Fruit fly (Drosophila melanogaster) whole organism, embryonic: Measurements from ENCODE around the gene Adgf-C.

Source experiments
- B-H2 ChIP-seq: fragments of 200-800 bp; sonication (Bioruptor generic); optimal IDR thresholded peaks from 2 replicates; lab custom pipeline; 2018; ENCODE audit warnings: missing biosample characterization, mild to moderate bottlenecking, missing genetic modification characterization
- Blimp-1 ChIP-seq: fragments of 200-800 bp; sonication (Bioruptor generic); optimal IDR thresholded peaks from 3 replicates; lab custom pipeline; 2018; ENCODE audit warnings: missing biosample characterization, missing genetic modification characterization, mild to moderate bottlenecking, moderate library complexity, missing genetic modification reagents
- CG10979 ChIP-seq: fragments of 200-800 bp; sonication (Bioruptor generic); optimal IDR thresholded peaks from 2 replicates; lab custom pipeline; 2018; ENCODE audit warnings: missing biosample characterization, mild to moderate bottlenecking, missing genetic modification characterization, moderate library complexity
- CG11085 ChIP-seq: fragments of 200-800 bp; sonication (Bioruptor generic); IDR thresholded peaks from 2 replicates; pipeline ENCODE4 v1.3.6; 2022; ENCODE audit warnings: missing biosample characterization, missing genetic modification characterization
- CG12236 ChIP-seq: fragments of 200-800 bp; sonication (Bioruptor generic); optimal IDR thresholded peaks from 2 replicates; lab custom pipeline; 2016; ENCODE audit warnings: missing biosample characterization, missing genetic modification characterization
- CG12299 ChIP-seq: fragments of 200-800 bp; sonication (Bioruptor generic); optimal IDR thresholded peaks from 2 replicates; lab custom pipeline; 2018; ENCODE audit warnings: missing biosample characterization, mild to moderate bottlenecking, missing genetic modification characterization
- CG13296 ChIP-seq: fragments of 200-800 bp; sonication (Bioruptor generic); optimal IDR thresholded peaks from 3 replicates; lab custom pipeline; 2018; ENCODE audit warnings: missing biosample characterization, mild to moderate bottlenecking, missing genetic modification characterization
- CG14667 ChIP-seq: fragments of 200-800 bp; sonication (Bioruptor generic); IDR thresholded peaks from 2 replicates; pipeline ENCODE4 v1.3.6; 2022; ENCODE audit warnings: missing biosample characterization, missing genetic modification characterization
- CG15514 ChIP-seq: fragments of 200-800 bp; sonication (Bioruptor generic); optimal IDR thresholded peaks from 3 replicates; lab custom pipeline; 2017; ENCODE audit warnings: missing biosample characterization, missing genetic modification characterization, mild to moderate bottlenecking, moderate library complexity, missing genetic modification reagents
- CG17385 ChIP-seq: fragments of 200-800 bp; sonication (Bioruptor generic); optimal IDR thresholded peaks from 3 replicates; lab custom pipeline; 2018; ENCODE audit warnings: missing biosample characterization, mild to moderate bottlenecking, missing genetic modification characterization
- CG17568 ChIP-seq: fragments of 200-800 bp; sonication (Bioruptor generic); optimal IDR thresholded peaks from 2 replicates; lab custom pipeline; 2018; ENCODE audit warnings: missing biosample characterization, mild to moderate bottlenecking, missing genetic modification characterization, moderate library complexity
- CG1792 ChIP-seq: fragments of 200-800 bp; sonication (Bioruptor generic); optimal IDR thresholded peaks from 2 replicates; lab custom pipeline; 2016; ENCODE audit warnings: missing biosample characterization, missing genetic modification characterization
- CG18262 ChIP-seq: fragments of 200-800 bp; optimal IDR thresholded peaks from 3 replicates; lab custom pipeline; 2019; ENCODE audit warnings: missing biosample characterization, mild to moderate bottlenecking, missing genetic modification characterization, moderate library complexity
- CG31441 ChIP-seq: fragments of 200-800 bp; sonication (Bioruptor generic); IDR thresholded peaks from 2 replicates; pipeline ENCODE4 v1.3.6; 2022; ENCODE audit warnings: missing biosample characterization, missing genetic modification characterization
- CG33557 ChIP-seq: fragments of 200-800 bp; sonication (Bioruptor generic); optimal IDR thresholded peaks from 2 replicates; lab custom pipeline; 2019; ENCODE audit warnings: missing biosample characterization, mild to moderate bottlenecking, missing genetic modification characterization, moderate library complexity
- CG7357 ChIP-seq: fragments of 200-800 bp; sonication (Bioruptor generic); IDR thresholded peaks from 3 replicates; pipeline ENCODE4 v1.3.6; 2022; ENCODE audit warnings: missing biosample characterization, missing genetic modification characterization
- CG7556 ChIP-seq: fragments of 200-800 bp; sonication (Bioruptor generic); optimal IDR thresholded peaks from 2 replicates; lab custom pipeline; 2017; ENCODE audit warnings: missing biosample characterization, mild to moderate bottlenecking, missing genetic modification characterization
- CG7839 ChIP-seq: fragments of 200-800 bp; sonication (Bioruptor generic); optimal IDR thresholded peaks from 3 replicates; lab custom pipeline; 2018; ENCODE audit warnings: missing biosample characterization, mild to moderate bottlenecking, missing genetic modification characterization, moderate library complexity
- CG7928 ChIP-seq: fragments of 200-800 bp; sonication (Bioruptor generic); optimal IDR thresholded peaks from 2 replicates; lab custom pipeline; 2017; ENCODE audit warnings: missing biosample characterization, mild to moderate bottlenecking, missing genetic modification characterization
- D ChIP-seq, 2 experiments: fragments of 200-800 bp in 1 of 2; fragments of >200 bp in 1 of 2; sonication (Bioruptor generic) in 1 of 2; optimal IDR thresholded peaks; 2 replicates in 1 of 2; 3 replicates in 1 of 2; lab custom pipeline; 2017; ENCODE audit warnings: mild to moderate bottlenecking in 1 of 2, missing biosample characterization in 1 of 2, missing genetic modification characterization in 1 of 2, missing genetic modification reagents in 1 of 2
- Dp ChIP-seq: fragments of 200-800 bp; sonication (Bioruptor generic); optimal IDR thresholded peaks from 2 replicates; lab custom pipeline; 2018; ENCODE audit warnings: missing biosample characterization, mild to moderate bottlenecking, missing genetic modification characterization, moderate library complexity
- ERR ChIP-seq: fragments of 200-800 bp; sonication (Bioruptor generic); optimal IDR thresholded peaks from 2 replicates; lab custom pipeline; 2016; ENCODE audit warnings: missing biosample characterization, missing genetic modification characterization
- HmgD ChIP-seq: fragments of 200-800 bp; sonication (Bioruptor generic); optimal IDR thresholded peaks from 3 replicates; lab custom pipeline; 2016; ENCODE audit warnings: missing biosample characterization, missing genetic modification characterization
- HmgZ ChIP-seq: fragments of 200-800 bp; sonication (Bioruptor generic); optimal IDR thresholded peaks from 2 replicates; lab custom pipeline; 2018; ENCODE audit warnings: missing biosample characterization, mild to moderate bottlenecking, missing genetic modification characterization
- Max ChIP-seq: fragments of 200-800 bp; sonication (Bioruptor generic); optimal IDR thresholded peaks from 2 replicates; lab custom pipeline; 2016; ENCODE audit warnings: missing biosample characterization, mild to moderate bottlenecking, missing genetic modification characterization
- Mrtf ChIP-seq: fragments of 200-800 bp; sonication (Bioruptor generic); IDR thresholded peaks from 3 replicates; pipeline ENCODE4 v1.3.6; 2022; ENCODE audit warnings: missing biosample characterization, missing genetic modification characterization
- Ssrp ChIP-seq: fragments of 200-800 bp; sonication (Bioruptor generic); optimal IDR thresholded peaks from 2 replicates; lab custom pipeline; 2018; ENCODE audit warnings: missing biosample characterization, mild to moderate bottlenecking, missing genetic modification characterization, moderate library complexity
- YL-1 ChIP-seq: fragments of 200-800 bp; sonication (Bioruptor generic); optimal IDR thresholded peaks from 3 replicates; lab custom pipeline; 2017; ENCODE audit warnings: missing biosample characterization, mild to moderate bottlenecking, missing genetic modification characterization
- ato ChIP-seq: fragments of 200-800 bp; sonication (Bioruptor generic); IDR thresholded peaks from 2 replicates; pipeline ENCODE4 v1.3.6; 2022; ENCODE audit warnings: missing biosample characterization, missing genetic modification characterization; ENCODE audit not compliant: partially characterized antibody
- bsh ChIP-seq, 2 experiments: fragments of 200-800 bp; sonication (Bioruptor generic); optimal IDR thresholded peaks; 2 replicates each; lab custom pipeline; 2017 to 2018; ENCODE audit warnings: mild to moderate bottlenecking in 2 of 2, missing biosample characterization in 2 of 2, missing genetic modification characterization in 2 of 2, moderate library complexity in 1 of 2
- cad ChIP-seq: fragments of >200 bp; optimal IDR thresholded peaks from 2 replicates; lab custom pipeline; 2017; ENCODE audit warnings: missing biosample characterization, missing genetic modification characterization
- croc ChIP-seq: fragments of 200-800 bp; sonication (Bioruptor generic); conservative IDR thresholded peaks from 3 replicates; pipeline ENCODE4 v1.3.6; 2022; ENCODE audit warnings: missing biosample characterization, missing genetic modification characterization
- da ChIP-seq: fragments of 200-800 bp; sonication (Bioruptor generic); optimal IDR thresholded peaks from 2 replicates; lab custom pipeline; 2016; ENCODE audit warnings: missing biosample characterization, missing genetic modification characterization
- dimm ChIP-seq: fragments of 200-800 bp; sonication (Bioruptor generic); IDR thresholded peaks from 2 replicates; pipeline ENCODE4 v1.3.6; 2022; ENCODE audit warnings: missing biosample characterization, missing genetic modification characterization
- fu2 ChIP-seq: fragments of 200-800 bp; sonication (Bioruptor generic); optimal IDR thresholded peaks from 2 replicates; lab custom pipeline; 2016; ENCODE audit warnings: missing biosample characterization, missing genetic modification characterization
- hth ChIP-seq: fragments of >200 bp; optimal IDR thresholded peaks from 2 replicates; lab custom pipeline; 2017; ENCODE audit warnings: inconsistent platforms
- kni ChIP-seq: fragments of 200-800 bp; sonication (Bioruptor generic); optimal IDR thresholded peaks from 3 replicates; lab custom pipeline; 2017; ENCODE audit warnings: mild to moderate bottlenecking, missing biosample characterization, missing genetic modification reagents, missing genetic modification characterization
- lola ChIP-seq, 3 experiments: fragments of >200 bp in 2 of 3; fragments of 200-800 bp in 1 of 3; sonication (Bioruptor generic) in 1 of 3; optimal IDR thresholded peaks; 2 replicates each; lab custom pipeline; 2017 to 2019; ENCODE audit warnings: missing biosample characterization in 3 of 3, missing genetic modification characterization in 3 of 3, mild to moderate bottlenecking in 1 of 3, moderate library complexity in 1 of 3
- nom ChIP-seq: fragments of 200-800 bp; sonication (Bioruptor generic); optimal IDR thresholded peaks from 2 replicates; lab custom pipeline; 2017; ENCODE audit warnings: missing biosample characterization, missing genetic modification characterization, mild to moderate bottlenecking, moderate library complexity, missing genetic modification reagents
- ro ChIP-seq: fragments of 200-800 bp; sonication (Bioruptor generic); IDR thresholded peaks from 2 replicates; pipeline ENCODE4 v1.3.6; 2022; ENCODE audit warnings: missing biosample characterization, missing genetic modification characterization
- seq ChIP-seq: fragments of 200-800 bp; sonication (Bioruptor generic); IDR thresholded peaks from 2 replicates; pipeline ENCODE4 v1.3.6; 2022; ENCODE audit warnings: missing biosample characterization, missing genetic modification characterization
- sisA ChIP-seq: fragments of 200-800 bp; sonication (Bioruptor generic); IDR thresholded peaks from 2 replicates; pipeline ENCODE4 v1.3.6; 2022; ENCODE audit warnings: missing biosample characterization, missing genetic modification characterization
- sob ChIP-seq: fragments of 200-800 bp; sonication (Bioruptor generic); IDR thresholded peaks from 2 replicates; pipeline ENCODE4 v1.3.6; 2022; ENCODE audit warnings: missing biosample characterization, missing genetic modification characterization
- stwl ChIP-seq: fragments of 200-800 bp; sonication (Bioruptor generic); optimal IDR thresholded peaks from 3 replicates; lab custom pipeline; 2018; ENCODE audit warnings: missing biosample characterization, mild to moderate bottlenecking, missing genetic modification characterization, moderate library complexity
- tio ChIP-seq: fragments of 200-800 bp; sonication (Bioruptor generic); optimal IDR thresholded peaks from 2 replicates; lab custom pipeline; 2017; ENCODE audit warnings: missing biosample characterization, missing genetic modification characterization, inconsistent platforms
- tx ChIP-seq: fragments of 200-800 bp; sonication (Bioruptor generic); optimal IDR thresholded peaks from 2 replicates; lab custom pipeline; 2016; ENCODE audit warnings: missing biosample characterization, missing genetic modification characterization
- z ChIP-seq: fragments of 200-800 bp; sonication (Bioruptor generic); IDR thresholded peaks from 3 replicates; pipeline ENCODE4 v1.3.6; 2022; ENCODE audit warnings: missing biosample characterization, missing genetic modification characterization

The Adgf-C gene

DNA sequence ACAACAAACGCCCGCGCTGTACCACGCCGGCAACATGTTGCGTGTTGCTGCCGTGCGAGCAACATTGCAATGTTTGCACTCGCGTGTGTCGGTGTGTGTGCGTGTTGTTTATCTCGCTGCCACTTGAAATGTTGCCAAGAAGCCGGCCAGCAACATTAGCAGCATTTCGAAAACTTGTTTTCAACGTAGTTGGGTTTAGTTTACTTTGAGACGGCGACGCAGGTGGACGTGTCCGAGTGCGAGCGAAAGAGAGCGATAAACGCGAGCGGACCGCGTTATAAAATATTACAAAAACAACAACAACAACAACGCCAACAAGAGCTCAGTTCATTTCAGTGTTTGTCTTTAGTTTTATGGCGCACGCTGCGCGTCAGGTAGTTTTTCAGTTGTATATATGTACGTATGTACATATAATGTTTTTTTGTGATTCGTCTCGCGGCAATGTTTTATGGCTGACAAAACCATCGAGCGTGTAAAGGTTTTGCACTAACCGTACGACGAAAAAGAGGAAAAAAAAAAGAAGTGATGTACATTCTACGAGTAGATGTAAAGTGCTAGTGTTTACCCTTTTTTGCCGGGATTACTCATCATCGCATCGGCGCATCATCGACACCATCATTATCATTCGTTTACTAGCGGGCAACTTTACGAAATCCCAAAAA lies 8.6 kb downstream of the Adgf-C start, which contains the start of gene kmr (continued):
- TF ChIP-seq CG10979 (no peak), Max (GFP tag; lab: Kevin White, UChicago) (peak; percentile 54), z (GFP tag; lab: Robert Waterston, UW) (no peak; the same call in 2 of the 3 replicates), Dp (GFP tag; lab: Kevin White, UChicago) (no peak), dimm (GFP tag; lab: Robert Waterston, UW) (no peak), CG12236 (peak; percentile 1), CG15514 (GFP tag; lab: Kevin White, UChicago) (peak; percentile 47), CG11085 (no peak)

DNA sequence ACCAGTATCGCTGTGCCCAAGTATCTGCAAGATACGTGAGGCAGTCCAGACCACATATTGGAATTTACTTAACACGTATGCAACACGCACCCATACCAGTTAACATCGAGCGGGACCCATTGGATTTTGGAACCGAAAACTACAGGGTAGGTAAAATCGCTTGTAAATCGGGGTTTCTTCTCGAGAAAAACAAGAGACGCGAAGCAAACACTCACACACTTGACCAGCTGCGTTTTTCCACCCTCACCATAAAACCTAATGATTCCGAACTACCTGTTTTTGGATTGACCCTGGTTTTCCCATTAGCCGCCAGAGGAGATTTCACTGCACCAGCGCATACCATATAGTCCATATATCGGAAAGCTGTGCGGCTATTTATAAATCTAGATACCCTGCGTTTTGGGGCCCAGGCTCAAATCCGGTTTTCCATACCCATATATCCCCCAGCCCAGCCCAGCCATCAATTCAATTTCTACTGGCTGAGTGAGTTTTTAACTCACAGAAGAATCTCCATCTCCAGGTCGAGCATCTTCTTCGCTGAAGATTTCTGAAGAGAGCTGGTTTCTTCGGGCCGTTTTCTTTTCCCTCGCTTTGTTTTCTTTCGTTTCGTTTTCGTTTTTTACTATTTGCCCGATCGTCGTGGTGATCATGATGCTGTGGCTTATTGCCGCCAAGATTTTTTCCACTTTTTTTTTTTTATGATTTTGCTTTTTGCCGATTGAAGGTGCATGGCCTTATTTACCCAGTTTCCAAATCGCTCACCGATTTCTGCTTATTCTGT lies 9.3 kb downstream of the Adgf-C start:
- TF ChIP-seq HmgZ (tag; lab: Kevin White, UChicago) (no peak), Ssrp (tag; lab: Kevin White, UChicago) (no peak), CG14667 (GFP tag; lab: Robert Waterston, UW) (no peak), cad (GFP tag; lab: Kevin White, UChicago) (peak; percentile 82), CG13296 (GFP tag; lab: Kevin White, UChicago) (no peak), sob (GFP tag; lab: Robert Waterston, UW) (no peak), CG18262 (tag; lab: Kevin White, UChicago) (no peak), CG7928 (no peak), CG7556 (GFP tag; lab: Kevin White, UChicago) (no peak), ato (no peak), stwl (tag; lab: Kevin White, UChicago) (no peak), CG12299 (no peak), CG17568 (GFP tag; lab: Kevin White, UChicago) (no peak), HmgD (GFP tag; lab: Kevin White, UChicago) (no peak), CG7839 (tag; lab: Kevin White, UChicago) (no peak), seq (no peak), lola (GFP tag; optimal IDR thresholded peaks at IDR 0.05; lab: Kevin White, UChicago) (no peak), ERR (GFP tag; lab: Kevin White, UChicago) (no peak), B-H2 (GFP tag; lab: Kevin White, UChicago) (no peak), tio (GFP tag; lab: Kevin White, UChicago) (no peak), CG1792 (GFP tag; lab: Kevin White, UChicago) (no peak), kni (GFP tag; lab: Kevin White, UChicago) (peak; percentile 59), croc (GFP tag; lab: Robert Waterston, UW) (no peak), tx (no peak), YL-1 (GFP tag; lab: Kevin White, UChicago) (no peak), CG7357 (GFP tag; lab: Robert Waterston, UW) (no peak), CG17385 (GFP tag; lab: Kevin White, UChicago) (no peak), bsh (GFP tag; optimal IDR thresholded peaks at IDR 0.05; lab: Kevin White, UChicago) (peak in 1 of 2 experiments; percentile 28), Blimp-1 (GFP tag; lab: Kevin White, UChicago) (peak; percentile 30), CG31441 (GFP tag; lab: Robert Waterston, UW) (no peak), Mrtf (no peak), da (GFP tag; lab: Kevin White, UChicago) (no peak), nom (GFP tag; lab: Kevin White, UChicago) (peak; percentile 85), sisA (GFP tag; lab: Robert Waterston, UW) (no peak), ro (GFP tag; lab: Robert Waterston, UW) (no peak), fu2 (GFP tag; lab: Kevin White, UChicago) (no peak), CG33557 (GFP tag; lab: Kevin White, UChicago) (no peak), D (optimal IDR thresholded peaks at IDR 0.05; lab: Kevin White, UChicago) (no peak), D (GFP tag; optimal IDR thresholded peaks at IDR 0.05; lab: Kevin White, UChicago) (no peak), hth (lab: Kevin White, UChicago) (no peak)
